Fruit fly (Drosophila melanogaster): ENCODE data around the gene CG6125.

Gene CG6125

DNA sequence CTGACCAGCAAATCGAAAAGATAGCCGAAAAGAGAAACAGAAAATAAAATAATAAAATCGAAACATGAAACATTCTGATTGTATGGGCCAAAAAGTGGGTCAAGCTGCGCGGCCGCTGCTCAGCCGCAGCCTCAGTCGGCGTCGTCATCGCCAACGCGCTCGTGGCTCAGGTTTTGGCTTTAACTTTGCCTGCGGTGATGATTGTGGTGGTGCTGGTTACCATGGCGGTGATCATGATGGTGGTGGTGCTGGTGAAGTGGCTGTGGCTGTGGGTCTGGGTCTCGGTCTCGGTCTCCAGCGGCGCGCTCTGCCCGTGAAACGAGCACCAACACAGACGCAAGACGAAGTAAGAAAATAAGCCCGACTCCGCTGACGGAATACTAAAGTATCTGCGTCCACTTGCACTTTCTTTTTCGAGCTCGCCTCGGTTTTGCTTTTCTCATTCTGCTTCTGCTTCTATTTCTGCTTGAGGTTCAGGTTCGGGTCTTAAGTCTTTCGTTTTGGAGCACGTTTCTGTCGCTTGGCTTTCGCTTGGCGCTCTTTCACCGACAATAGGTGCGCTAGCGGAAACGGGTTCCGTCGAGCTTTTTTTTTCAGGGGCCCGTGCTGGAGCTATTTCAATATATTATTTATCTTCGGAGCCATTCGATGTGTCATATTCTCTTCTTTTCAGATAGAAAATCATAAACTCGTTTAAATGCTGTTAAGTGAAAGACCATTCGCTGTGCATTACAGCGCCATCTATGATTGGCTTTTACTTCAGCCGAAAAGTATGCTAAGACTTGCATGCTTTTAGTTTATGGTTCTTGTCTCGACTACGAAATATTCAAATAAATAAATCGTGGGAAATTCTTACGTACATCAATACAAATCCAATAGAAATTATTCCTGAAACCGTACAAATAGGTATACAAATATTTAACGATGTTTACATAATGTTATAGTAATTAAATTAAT is 30.9 kb upstream of the CG6125 start (continued):
- no peak for TF ChIP-seq CG10979 (tag; optimal IDR thresholded peaks at IDR 0.05)
- TF ChIP-seq B-H1 (GFP tag; IDR thresholded peaks at IDR 0.05) = no peak
- no peak for TF ChIP-seq CG4328 (GFP tag; optimal IDR thresholded peaks at IDR 0.05)
- TF ChIP-seq slou (GFP tag; optimal IDR thresholded peaks at IDR 0.05) = no peak
- no peak for TF ChIP-seq Spps (tag; optimal IDR thresholded peaks at IDR 0.05)
- TF ChIP-seq ci (GFP tag; IDR thresholded peaks at IDR 0.05) = peak; percentile 43; the same call in 1 of the 3 replicates
- TF ChIP-seq Mad (GFP tag; optimal IDR thresholded peaks at IDR 0.05) = peak; percentile 4
- TF ChIP-seq chinmo (GFP tag; IDR thresholded peaks at IDR 0.05; ENCODE audit: partially characterized antibody) = 0 out of 4 replicates have a peak, but pooled peaks have one; percentile 56
- TF ChIP-seq pnt (GFP tag; optimal IDR thresholded peaks at IDR 0.05) = no peak
- TF ChIP-seq gce (GFP tag; IDR thresholded peaks at IDR 0.05) = no peak
- TF ChIP-seq CG7372 (GFP tag; IDR thresholded peaks at IDR 0.05) = no peak
- no peak for TF ChIP-seq CG17328 (GFP tag; IDR thresholded peaks at IDR 0.05)
- TF ChIP-seq Dip2 (GFP tag; IDR thresholded peaks at IDR 0.05) = peak; percentile 96
- TF ChIP-seq pb (GFP tag; optimal IDR thresholded peaks at IDR 0.05) = no peak
- TF ChIP-seq nom (GFP tag; optimal IDR thresholded peaks at IDR 0.05) = no peak
- TF ChIP-seq slp2 (GFP tag; optimal IDR thresholded peaks at IDR 0.05) = no peak
- no peak for TF ChIP-seq CG12219 (GFP tag; optimal IDR thresholded peaks at IDR 0.05)
- TF ChIP-seq CG34224 (GFP tag; IDR thresholded peaks at IDR 0.05; ENCODE audit: partially characterized antibody) = no peak
- no peak for TF ChIP-seq CrebB (tag; optimal IDR thresholded peaks at IDR 0.05)
- no peak for TF ChIP-seq Max (GFP tag; optimal IDR thresholded peaks at IDR 0.05)
- no peak for TF ChIP-seq CG14050 (GFP tag; IDR thresholded peaks at IDR 0.05)
- peak in 1 of 2 experiments; percentile 53 for TF ChIP-seq insv (GFP tag; optimal IDR thresholded peaks at IDR 0.05)
- no peak for TF ChIP-seq C15 (GFP tag; IDR thresholded peaks at IDR 0.05)
- TF ChIP-seq pum (GFP tag; optimal IDR thresholded peaks at IDR 0.05) = no peak
- no peak for TF ChIP-seq run (tag; optimal IDR thresholded peaks at IDR 0.05)
- TF ChIP-seq Ets97D (GFP tag; optimal IDR thresholded peaks at IDR 0.05) = peak; percentile 8
- TF ChIP-seq Ets65A (GFP tag) = peak; percentile 82
- 0 out of 2 replicates have a peak, but pooled peaks have one; percentile 21 for TF ChIP-seq sna (GFP tag; IDR thresholded peaks at IDR 0.05; ENCODE audit: partially characterized antibody)
- no peak for TF ChIP-seq CG4820 (GFP tag; optimal IDR thresholded peaks at IDR 0.05)
- TF ChIP-seq CTCF (GFP tag; optimal IDR thresholded peaks at IDR 0.05) = peak; percentile 96
- TF ChIP-seq Aef1 (GFP tag; IDR thresholded peaks at IDR 0.05) = no peak
- peak; percentile 78 for TF ChIP-seq stwl (tag; optimal IDR thresholded peaks at IDR 0.05)
- TF ChIP-seq hkb (optimal IDR thresholded peaks at IDR 0.05) = no peak
- TF ChIP-seq hkb (GFP tag; IDR thresholded peaks at IDR 0.05) = 0 out of 2 replicates have a peak, but pooled peaks have one; percentile 20
- TF ChIP-seq ato (GFP tag; IDR thresholded peaks at IDR 0.05; ENCODE audit: partially characterized antibody) = 0 out of 2 replicates have a peak, but pooled peaks have one; percentile 31
- TF ChIP-seq CG9437 (GFP tag; optimal IDR thresholded peaks at IDR 0.05) = no peak
- TF ChIP-seq ac (GFP tag; optimal IDR thresholded peaks at IDR 0.05) = no peak
- peak; percentile 85 for TF ChIP-seq Adf1 (GFP tag; IDR thresholded peaks at IDR 0.05)
- peak; percentile 34; the same call in 1 of the 3 replicates for TF ChIP-seq CG11456 (GFP tag; IDR thresholded peaks at IDR 0.05)
- TF ChIP-seq zfh1 (GFP tag; IDR thresholded peaks at IDR 0.05) = no peak
- peak; percentile 53; the same call in 1 of the 3 replicates for TF ChIP-seq Opbp (GFP tag; IDR thresholded peaks at IDR 0.05; ENCODE audit: partially characterized antibody)
- no peak for TF ChIP-seq Kr (GFP tag; optimal IDR thresholded peaks at IDR 0.05)
- no peak for TF ChIP-seq CG3726 (GFP tag; IDR thresholded peaks at IDR 0.05)
- peak in 1 of 2 experiments; percentile 25 for TF ChIP-seq chif (GFP tag; optimal IDR thresholded peaks at IDR 0.05)
- peak; percentile 83 for TF ChIP-seq pros (GFP tag; optimal IDR thresholded peaks at IDR 0.05)
- TF ChIP-seq Chrac-16 (GFP tag; optimal IDR thresholded peaks at IDR 0.05) = no peak
- TF ChIP-seq cg (GFP tag; optimal IDR thresholded peaks at IDR 0.05) = peak; percentile 70
- TF ChIP-seq luna (GFP tag; optimal IDR thresholded peaks at IDR 0.05) = no peak
- TF ChIP-seq CG2199 (GFP tag; IDR thresholded peaks at IDR 0.05) = peak; percentile 70; the same call in 2 of the 3 replicates
- peak; percentile 22 for TF ChIP-seq CG15696 (tag; optimal IDR thresholded peaks at IDR 0.05)

All from whole organism, embryonic.